Fruit fly (Drosophila melanogaster) whole organism, embryonic: ENCODE measurements around the gene Alp13.

Experiments
- CG11398 ChIP-seq: fragments of 200-800 bp; sonication (Bioruptor generic); optimal IDR thresholded peaks from 2 replicates; lab custom pipeline; 2016; ENCODE audit warnings: missing biosample characterization, missing genetic modification characterization
- CG15073 ChIP-seq: fragments of 200-800 bp; sonication (Bioruptor generic); optimal IDR thresholded peaks from 2 replicates; lab custom pipeline; 2016; ENCODE audit warnings: missing biosample characterization, missing genetic modification characterization
- CG8944 ChIP-seq: fragments of 200-800 bp; sonication (Bioruptor generic); optimal IDR thresholded peaks from 3 replicates; lab custom pipeline; 2016; ENCODE audit warnings: missing biosample characterization, missing genetic modification characterization
- Hr51 ChIP-seq, 2 experiments: fragments of 200-800 bp; sonication (Bioruptor generic); optimal IDR thresholded peaks; 2 replicates in 1 of 2; 3 replicates in 1 of 2; lab custom pipeline; 2016 to 2018; ENCODE audit warnings: missing biosample characterization in 2 of 2, missing genetic modification characterization in 2 of 2, mild to moderate bottlenecking in 1 of 2, moderate library complexity in 1 of 2
- Sox100B ChIP-seq: fragments of 200-800 bp; sonication (Bioruptor generic); optimal IDR thresholded peaks from 3 replicates; lab custom pipeline; 2018; ENCODE audit warnings: missing biosample characterization, mild to moderate bottlenecking, missing genetic modification characterization
- Taf1 ChIP-seq: fragments of 200-800 bp; sonication (Bioruptor generic); IDR thresholded peaks from 2 replicates; pipeline ENCODE4 v1.3.6; 2022; ENCODE audit warnings: missing biosample characterization, missing genetic modification characterization
- cwo ChIP-seq: fragments of 200-800 bp; sonication (Bioruptor generic); optimal IDR thresholded peaks from 3 replicates; lab custom pipeline; 2017; ENCODE audit warnings: missing biosample characterization, missing genetic modification characterization, mild to moderate bottlenecking, moderate library complexity, missing genetic modification reagents
- knrl ChIP-seq: fragments of 200-800 bp; sonication (Bioruptor generic); IDR thresholded peaks from 3 replicates; pipeline ENCODE4 v1.3.6; 2022; ENCODE audit warnings: missing biosample characterization, missing genetic modification characterization; ENCODE audit not compliant: partially characterized antibody
- sd ChIP-seq: fragments of 200-800 bp; sonication (Bioruptor generic); optimal IDR thresholded peaks from 3 replicates; lab custom pipeline; 2018; ENCODE audit warnings: missing biosample characterization, mild to moderate bottlenecking, missing genetic modification characterization, moderate library complexity

- TF ChIP-seq CG11398 (GFP tag; lab: Kevin White, UChicago) (no peak), cwo (GFP tag; lab: Kevin White, UChicago) (no peak), Sox100B (GFP tag; lab: Kevin White, UChicago) (no peak), knrl (GFP tag; lab: Robert Waterston, UW) (no peak), CG8944 (no peak), CG15073 (no peak), sd (tag; lab: Kevin White, UChicago) (no peak), Hr51 (GFP tag; optimal IDR thresholded peaks at IDR 0.05; lab: Kevin White, UChicago) (no peak), Taf1 (GFP tag; lab: Robert Waterston, UW) (no peak)
Observed at dm6 chr3R:10108289-10108928, 33.2 kb upstream of the Alp13 start.
